Fruit fly (Drosophila melanogaster): ENCODE results near the gene CG14408.

Gene CG14408

DNA sequence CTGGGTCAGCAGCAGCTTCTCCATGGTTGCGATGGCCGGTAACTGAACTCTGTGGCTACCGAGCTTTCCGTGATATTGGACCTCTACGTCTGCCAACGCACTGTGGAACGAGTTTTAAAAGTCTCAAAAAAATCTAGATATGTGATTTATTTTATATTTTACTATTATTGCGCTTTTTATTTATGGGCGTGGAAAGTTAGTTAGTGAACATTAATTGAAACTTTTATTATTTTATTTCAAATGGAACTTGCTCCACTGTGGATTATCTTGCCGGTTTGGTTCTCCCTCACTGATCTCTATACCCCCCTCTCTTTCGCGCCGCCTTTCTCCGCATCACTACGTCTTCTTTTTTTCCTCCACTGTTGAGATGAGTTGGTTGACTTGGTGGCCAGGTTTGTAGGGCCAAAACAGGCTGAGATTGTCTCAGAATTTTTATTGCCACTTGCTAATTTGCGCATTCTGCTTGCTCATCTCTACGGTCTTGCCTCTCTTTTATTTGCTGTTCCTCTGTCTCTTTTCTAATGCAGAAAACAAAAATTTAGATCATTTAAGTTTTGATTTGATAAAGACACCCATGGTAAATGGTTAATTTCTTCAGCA is 17.0 kb upstream of the CG14408 start, which contains the start of gene CG9522 (continued):
- TF ChIP-seq Blimp-1 (GFP tag; optimal IDR thresholded peaks at IDR 0.05) (peak; percentile 86), CG12104 (GFP tag; optimal IDR thresholded peaks at IDR 0.05) (peak; percentile 43), pnt (GFP tag; optimal IDR thresholded peaks at IDR 0.05) (peak; percentile 35), cwo (GFP tag; optimal IDR thresholded peaks at IDR 0.05) (peak; percentile 42), MESR4 (GFP tag; optimal IDR thresholded peaks at IDR 0.05) (no peak), p53 (GFP tag; optimal IDR thresholded peaks at IDR 0.05) (no peak), luna (GFP tag; optimal IDR thresholded peaks at IDR 0.05) (no peak), CG17328 (GFP tag; IDR thresholded peaks at IDR 0.05) (peak; percentile 86), mld (GFP tag; IDR thresholded peaks at IDR 0.05; ENCODE audit: partially characterized antibody) (no peak), CG34376 (GFP tag; optimal IDR thresholded peaks at IDR 0.05) (no peak), dmrt99B (tag; optimal IDR thresholded peaks at IDR 0.05) (peak; percentile 69), psq (GFP tag; optimal IDR thresholded peaks at IDR 0.05) (no peak), Deaf1 (tag; optimal IDR thresholded peaks at IDR 0.05) (peak; percentile 29), CG10147 (GFP tag; optimal IDR thresholded peaks at IDR 0.05) (peak; percentile 61), Atf-2 (GFP tag; optimal IDR thresholded peaks at IDR 0.05) (no peak), Trl (optimal IDR thresholded peaks at IDR 0.05) (no peak), Trl (GFP tag; optimal IDR thresholded peaks at IDR 0.05) (peak; percentile 50), CG7556 (GFP tag; optimal IDR thresholded peaks at IDR 0.05) (peak; percentile 63), CG15011 (GFP tag; optimal IDR thresholded peaks at IDR 0.05) (peak; percentile 34), nmo (GFP tag; optimal IDR thresholded peaks at IDR 0.05) (peak; percentile 79), slou (GFP tag; optimal IDR thresholded peaks at IDR 0.05) (peak; percentile 19), Dip2 (GFP tag; IDR thresholded peaks at IDR 0.05) (no peak), zfh1 (GFP tag; IDR thresholded peaks at IDR 0.05) (peak; percentile 85), peb (GFP tag; IDR thresholded peaks at IDR 0.05) (peak; percentile 68), Mes4 (GFP tag; optimal IDR thresholded peaks at IDR 0.05) (peak; percentile 3), CG4617 (GFP tag; optimal IDR thresholded peaks at IDR 0.05; ENCODE audit: borderline replicate concordance) (no peak), Ets97D (GFP tag; optimal IDR thresholded peaks at IDR 0.05) (peak; percentile 6), MBD-R2 (GFP tag; IDR thresholded peaks at IDR 0.05) (peak; percentile 59; the same call in 1 of the 2 replicates), CG12391 (tag; optimal IDR thresholded peaks at IDR 0.05) (peak; percentile 75), Taf1 (GFP tag; IDR thresholded peaks at IDR 0.05) (peak; percentile 60; the same call in 1 of the 2 replicates), Doc2 (GFP tag; IDR thresholded peaks at IDR 0.05) (no peak), sqz (GFP tag; optimal IDR thresholded peaks at IDR 0.05) (peak; percentile 47), CG8089 (GFP tag; optimal IDR thresholded peaks at IDR 0.05) (no peak), chif (GFP tag; optimal IDR thresholded peaks at IDR 0.05) (peak; percentile 27 to 58), ap (GFP tag; IDR thresholded peaks at IDR 0.05) (peak; percentile 69), ranshi (GFP tag; IDR thresholded peaks at IDR 0.05) (peak; percentile 60), CG11093 (GFP tag; IDR thresholded peaks at IDR 0.05) (peak; percentile 72), cato (GFP tag; optimal IDR thresholded peaks at IDR 0.05; ENCODE audit: borderline replicate concordance) (no peak), CG13123 (GFP tag; optimal IDR thresholded peaks at IDR 0.05) (peak; percentile 3), NFAT (GFP tag; IDR thresholded peaks at IDR 0.05) (peak; percentile 49; the same call in 1 of the 2 replicates), ttk (GFP tag; IDR thresholded peaks at IDR 0.05) (peak; percentile 61; the same call in 1 of the 2 replicates), CG7839 (tag; optimal IDR thresholded peaks at IDR 0.05) (peak; percentile 70), CG8388 (GFP tag; optimal IDR thresholded peaks at IDR 0.05) (peak; percentile 74), dmrt11E (tag; optimal IDR thresholded peaks at IDR 0.05) (peak; percentile 76), gsb (GFP tag; IDR thresholded peaks at IDR 0.05) (peak; percentile 61), Hey (tag; optimal IDR thresholded peaks at IDR 0.05) (no peak), sc (optimal IDR thresholded peaks at IDR 0.05) (no peak), sc (GFP tag; optimal IDR thresholded peaks at IDR 0.05) (peak; percentile 51), Dref (GFP tag; IDR thresholded peaks at IDR 0.05) (no peak), CG9215 (GFP tag; IDR thresholded peaks at IDR 0.05) (peak; percentile 44; the same call in 1 of the 2 replicates), slp2 (GFP tag; optimal IDR thresholded peaks at IDR 0.05) (peak; percentile 14)

Measured in whole organism, embryonic.